Worm (Caenorhabditis elegans) whole organism, L4/young adult: ENCODE data around the gene gpa-12.

Experiments
- dao-5 ChIP-seq: sonication (generic microtip); optimal IDR thresholded peaks from 2 replicates; lab custom pipeline; 2016; ENCODE audit warnings: missing genotype, missing genetic modification characterization, moderate library complexity, missing compliant biosample characterization
- him-1 ChIP-seq: sonication (generic microtip); optimal IDR thresholded peaks from 2 replicates; lab custom pipeline; 2016; ENCODE audit warnings: missing genotype, missing genetic modification reagents, missing genetic modification characterization, missing compliant biosample characterization

DNA sequence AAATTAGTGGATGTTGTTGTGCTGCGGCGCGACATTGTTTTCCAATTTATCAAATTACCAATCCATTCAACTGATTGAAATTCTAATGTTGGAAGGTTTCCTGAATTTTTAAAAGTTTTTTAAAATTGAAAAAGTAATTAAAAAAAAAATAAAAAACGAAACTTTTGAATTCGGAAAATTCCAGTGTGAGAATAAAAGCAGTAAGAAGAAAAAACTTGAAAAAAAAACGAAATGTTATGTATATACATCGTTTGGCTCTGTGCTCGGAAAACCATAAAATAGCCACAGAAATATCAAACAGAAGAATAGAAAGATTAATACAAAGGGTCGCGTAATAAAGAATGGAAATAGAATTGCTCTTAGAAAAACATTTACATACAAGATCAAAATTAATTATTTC lies 11.3 kb upstream of the gpa-12 start, which contains the start of gene vav-1:
- no peak for TF ChIP-seq him-1 (tag; lab: Kevin White, UChicago)
- no peak for TF ChIP-seq dao-5 (tag; lab: Kevin White, UChicago)
